Worm (Caenorhabditis elegans) whole organism, young adult: ENCODE results near the gene par-1.

Experiments used
- C17E4.6 ChIP-seq: fragments of 200-800 bp; sonication (Bioruptor generic); IDR thresholded peaks from 2 replicates; pipeline ENCODE4 v1.3.6; 2022; ENCODE audit warnings: missing genetic modification reagents, missing genetic modification characterization, missing compliant biosample characterization
- F10E7.11 ChIP-seq: sonication (generic microtip); optimal IDR thresholded peaks from 2 replicates; lab custom pipeline; 2017; ENCODE audit warnings: mild to moderate bottlenecking, missing genetic modification characterization, moderate library complexity, missing compliant biosample characterization
- F23B12.7 ChIP-seq: sonication (generic microtip); optimal IDR thresholded peaks from 2 replicates; lab custom pipeline; 2017; ENCODE audit warnings: missing genetic modification characterization, mild to moderate bottlenecking, missing compliant biosample characterization, antibody characterized with exemption, moderate library complexity; ENCODE audit not compliant: insufficient read depth
- F33H1.4 ChIP-seq: fragments of 200-800 bp; sonication (Bioruptor generic); IDR thresholded peaks from 2 replicates; pipeline ENCODE4 v1.3.6; 2022; ENCODE audit warnings: missing genetic modification reagents, missing genetic modification characterization, missing compliant biosample characterization
- F39B2.1 ChIP-seq: fragments of 200-800 bp; sonication (Bioruptor generic); IDR thresholded peaks from 2 replicates; pipeline ENCODE4 v1.3.6; 2022; ENCODE audit warnings: missing genetic modification reagents, missing genetic modification characterization, missing compliant biosample characterization
- F57C9.4 ChIP-seq: sonication (generic microtip); optimal IDR thresholded peaks from 2 replicates; lab custom pipeline; 2017; ENCODE audit warnings: mild to moderate bottlenecking, missing genetic modification characterization, missing compliant biosample characterization
- K12H6.12 ChIP-seq: fragments of 200-800 bp; sonication (Bioruptor generic); optimal IDR thresholded peaks from 2 replicates; lab custom pipeline; 2018; ENCODE audit warnings: mild to moderate bottlenecking, missing genetic modification characterization, missing compliant biosample characterization
- Y53F4B.3 ChIP-seq: fragments of 200-800 bp; sonication (Bioruptor generic); IDR thresholded peaks from 2 replicates; pipeline ENCODE4 v1.3.6; 2022; ENCODE audit warnings: missing genetic modification reagents, missing genetic modification characterization, missing compliant biosample characterization
- Y53G8AR.9 ChIP-seq: fragments of 200-800 bp; sonication (Bioruptor generic); conservative IDR thresholded peaks from 2 replicates; pipeline ENCODE4 v1.3.6; 2022; ENCODE audit warnings: missing genetic modification reagents, missing genetic modification characterization, missing compliant biosample characterization
- Y56A3A.18 ChIP-seq: fragments of 200-800 bp; sonication (Bioruptor generic); IDR thresholded peaks from 2 replicates; pipeline ENCODE4 v1.3.6; 2022; ENCODE audit warnings: missing genetic modification reagents, missing genetic modification characterization, missing compliant biosample characterization
- Y67H2A.10 ChIP-seq: fragments of 200-800 bp; sonication (Bioruptor generic); conservative IDR thresholded peaks from 2 replicates; pipeline ENCODE4 v1.3.6; 2022; ENCODE audit warnings: missing genetic modification reagents, missing genetic modification characterization, missing compliant biosample characterization
- Y79H2A.3 ChIP-seq: fragments of 200-800 bp; sonication (Bioruptor generic); conservative IDR thresholded peaks from 2 replicates; pipeline ENCODE4 v1.3.6; 2022; ENCODE audit warnings: missing genetic modification reagents, missing genetic modification characterization, missing compliant biosample characterization
- Y95B8A.8 ChIP-seq: fragments of 200-800 bp; sonication (Bioruptor generic); IDR thresholded peaks from 2 replicates; pipeline ENCODE4 v1.3.6; 2022; ENCODE audit warnings: missing genetic modification reagents, missing genetic modification characterization, missing compliant biosample characterization
- ZK185.1 ChIP-seq: sonication (generic microtip); optimal IDR thresholded peaks from 2 replicates; lab custom pipeline; 2016; ENCODE audit warnings: mild to moderate bottlenecking, missing genetic modification characterization, missing compliant biosample characterization; ENCODE audit not compliant: poor library complexity, severe bottlenecking
- ama-1 ChIP-seq, 3 experiments: fragments of 150-350 bp in 1 of 3; sonication (generic microtip) in 2 of 3; optimal IDR thresholded peaks; 2 replicates each; lab custom pipeline; 2014 to 2018; ENCODE audit warnings: missing biosample characterization in 2 of 3, missing genetic modification characterization in 2 of 3, missing genetic modification reagents in 2 of 3
- aptf-2 ChIP-seq: fragments of 200-800 bp; sonication (Bioruptor generic); conservative IDR thresholded peaks from 2 replicates; pipeline ENCODE4 v1.3.6; 2022; ENCODE audit warnings: missing genetic modification reagents, missing genetic modification characterization, missing compliant biosample characterization
- aptf-3 ChIP-seq: fragments of 200-800 bp; sonication (Bioruptor generic); IDR thresholded peaks from 2 replicates; pipeline ENCODE4 v1.3.6; 2022; ENCODE audit warnings: missing genetic modification characterization, missing compliant biosample characterization
- atf-7 ChIP-seq: sonication (generic microtip); optimal IDR thresholded peaks from 2 replicates; lab custom pipeline; 2017; ENCODE audit warnings: mild to moderate bottlenecking, missing genetic modification characterization, missing compliant biosample characterization
- athp-1 ChIP-seq: sonication (generic microtip); optimal IDR thresholded peaks from 2 replicates; lab custom pipeline; 2017; ENCODE audit warnings: mild to moderate bottlenecking, missing genetic modification characterization, missing compliant biosample characterization
- bed-2 ChIP-seq: fragments of 200-800 bp; sonication (Bioruptor generic); IDR thresholded peaks from 2 replicates; pipeline ENCODE4 v1.3.6; 2022; ENCODE audit warnings: missing genetic modification reagents, missing genetic modification characterization, missing compliant biosample characterization
- ceh-100 ChIP-seq: fragments of 200-800 bp; sonication (Bioruptor generic); IDR thresholded peaks from 2 replicates; pipeline ENCODE4 v1.3.6; 2022; ENCODE audit warnings: missing genetic modification reagents, missing genetic modification characterization, missing compliant biosample characterization
- ets-4 ChIP-seq: fragments of 200-800 bp; sonication (Bioruptor generic); optimal IDR thresholded peaks from 2 replicates; lab custom pipeline; 2018; ENCODE audit warnings: mild to moderate bottlenecking, missing genetic modification characterization, missing compliant biosample characterization
- fkh-3 ChIP-seq: sonication (generic microtip); optimal IDR thresholded peaks from 2 replicates; lab custom pipeline; 2016; ENCODE audit warnings: mild to moderate bottlenecking, missing genetic modification characterization, missing compliant biosample characterization
- hmg-1.2 ChIP-seq: fragments of 200-800 bp; sonication (Bioruptor generic); IDR thresholded peaks from 2 replicates; pipeline ENCODE4 v1.3.6; 2022; ENCODE audit warnings: missing genetic modification reagents, missing genetic modification characterization, missing compliant biosample characterization
- lin-35 ChIP-seq, 3 experiments: fragments of 150-350 bp in 2 of 3; sonication (generic microtip) in 1 of 3; optimal IDR thresholded peaks; 2 replicates each; lab custom pipeline; 2014 to 2018; ENCODE audit warnings: missing biosample characterization in 3 of 3, missing genetic modification characterization in 3 of 3, missing genetic modification reagents in 3 of 3
- lin-40 ChIP-seq: sonication (generic microtip); optimal IDR thresholded peaks from 2 replicates; lab custom pipeline; 2016; ENCODE audit warnings: missing genetic modification characterization, mild to moderate bottlenecking, missing compliant biosample characterization, missing genotype, missing genetic modification reagents
- lir-1 ChIP-seq: fragments of 200-800 bp; sonication (Bioruptor generic); conservative IDR thresholded peaks from 2 replicates; pipeline ENCODE4 v1.3.6; 2022; ENCODE audit warnings: missing genetic modification reagents, missing genetic modification characterization, missing compliant biosample characterization
- lsl-1 ChIP-seq: fragments of 200-800 bp; sonication (Bioruptor generic); optimal IDR thresholded peaks from 2 replicates; lab custom pipeline; 2018; ENCODE audit warnings: mild to moderate bottlenecking, missing genetic modification characterization, moderate library complexity, missing compliant biosample characterization
- madf-10 ChIP-seq: sonication (generic microtip); optimal IDR thresholded peaks from 2 replicates; lab custom pipeline; 2016; ENCODE audit warnings: mild to moderate bottlenecking, missing genetic modification characterization, missing compliant biosample characterization
- madf-3 ChIP-seq: fragments of 200-800 bp; sonication (Bioruptor generic); IDR thresholded peaks from 2 replicates; pipeline ENCODE4 v1.3.6; 2022; ENCODE audit warnings: missing genetic modification reagents, missing genetic modification characterization, missing compliant biosample characterization
- mxl-1 ChIP-seq: sonication (generic microtip); optimal IDR thresholded peaks from 2 replicates; lab custom pipeline; 2016; ENCODE audit warnings: missing genetic modification characterization, missing compliant biosample characterization
- nhr-179 ChIP-seq: sonication (generic microtip); optimal IDR thresholded peaks from 2 replicates; lab custom pipeline; 2016; ENCODE audit warnings: mild to moderate bottlenecking, missing genetic modification characterization, missing compliant biosample characterization
- nhr-90 ChIP-seq: sonication (generic microtip); optimal IDR thresholded peaks from 2 replicates; lab custom pipeline; 2016; ENCODE audit warnings: missing genotype, mild to moderate bottlenecking, missing genetic modification characterization, missing compliant biosample characterization
- rcor-1 ChIP-seq: fragments of 200-800 bp; sonication (Bioruptor generic); IDR thresholded peaks from 2 replicates; pipeline ENCODE4 v1.3.6; 2022; ENCODE audit warnings: missing genetic modification reagents, missing genetic modification characterization, missing compliant biosample characterization
- rec-8 ChIP-seq, 2 experiments: sonication (generic microtip); optimal IDR thresholded peaks; 2 replicates each; lab custom pipeline; 2016; ENCODE audit warnings: mild to moderate bottlenecking in 2 of 2, missing genetic modification characterization in 2 of 2, missing genetic modification reagents in 2 of 2, missing genotype in 2 of 2, missing biosample characterization in 1 of 2, missing compliant biosample characterization in 1 of 2, moderate library complexity in 1 of 2
- sdz-38 ChIP-seq: sonication (generic microtip); optimal IDR thresholded peaks from 2 replicates; lab custom pipeline; 2016; ENCODE audit warnings: missing genotype, missing genetic modification characterization, missing compliant biosample characterization
- snpc-1.1 ChIP-seq: sonication (generic microtip); optimal IDR thresholded peaks from 2 replicates; lab custom pipeline; 2017; ENCODE audit warnings: missing genetic modification characterization, mild to moderate bottlenecking, missing compliant biosample characterization, antibody characterized with exemption, moderate library complexity, missing genotype, missing genetic modification reagents; ENCODE audit not compliant: insufficient read depth
- snpc-1.3 ChIP-seq: sonication (generic microtip); optimal IDR thresholded peaks from 2 replicates; lab custom pipeline; 2017; ENCODE audit warnings: missing genetic modification characterization, mild to moderate bottlenecking, missing compliant biosample characterization, antibody characterized with exemption, moderate library complexity, missing genotype, missing genetic modification reagents; ENCODE audit not compliant: insufficient read depth
- somi-1 ChIP-seq: fragments of 200-800 bp; sonication (Bioruptor generic); optimal IDR thresholded peaks from 2 replicates; lab custom pipeline; 2018; ENCODE audit warnings: mild to moderate bottlenecking, missing genetic modification characterization, missing compliant biosample characterization
- tbx-9 ChIP-seq: sonication (generic microtip); optimal IDR thresholded peaks from 2 replicates; lab custom pipeline; 2016; ENCODE audit warnings: borderline replicate concordance, missing genetic modification characterization, inconsistent platforms, missing compliant biosample characterization
- unc-130 ChIP-seq: sonication (generic microtip); optimal IDR thresholded peaks from 2 replicates; lab custom pipeline; 2016; ENCODE audit warnings: missing genetic modification reagents, missing genetic modification characterization, missing compliant biosample characterization
- unc-62 ChIP-seq: fragments of 150-350 bp; optimal IDR thresholded peaks from 2 replicates; lab custom pipeline; 2014; ENCODE audit warnings: missing biosample characterization, missing genetic modification reagents, missing genetic modification characterization
- ztf-18 ChIP-seq: sonication (generic microtip); optimal IDR thresholded peaks from 2 replicates; lab custom pipeline; 2016; ENCODE audit warnings: missing genotype, mild to moderate bottlenecking, missing genetic modification characterization, missing compliant biosample characterization
- ztf-22 ChIP-seq: fragments of 200-800 bp; sonication (Bioruptor generic); optimal IDR thresholded peaks from 2 replicates; lab custom pipeline; 2018; ENCODE audit warnings: mild to moderate bottlenecking, missing genetic modification characterization, moderate library complexity, missing compliant biosample characterization
- ztf-28 ChIP-seq: fragments of 200-800 bp; sonication (Bioruptor generic); IDR thresholded peaks from 2 replicates; pipeline ENCODE4 v1.3.6; 2022; ENCODE audit warnings: missing genetic modification reagents, missing genetic modification characterization, missing compliant biosample characterization
- ztf-3 ChIP-seq: fragments of 200-800 bp; sonication (Bioruptor generic); optimal IDR thresholded peaks from 2 replicates; lab custom pipeline; 2018; ENCODE audit warnings: mild to moderate bottlenecking, missing genetic modification characterization, missing compliant biosample characterization

Gene par-1

ce11 chrV:14093805-14094204 is 51.4 kb downstream of the par-1 start, which contains the start of gene D1086.8:
D1086.8 (plus strand) TSS chrV:14094105.
- TF ChIP-seq snpc-1.1 = no peak
- no peak for TF ChIP-seq F39B2.1 (GFP tag; lab: Robert Waterston, UW)
- no peak for TF ChIP-seq F57C9.4
- TF ChIP-seq Y67H2A.10 = no peak
- TF ChIP-seq Y56A3A.18 (GFP tag; lab: Robert Waterston, UW) = no peak
- TF ChIP-seq hmg-1.2 (GFP tag; lab: Robert Waterston, UW) = no peak

- TF ChIP-seq ztf-28 (GFP tag; lab: Robert Waterston, UW) (no peak), madf-10 (tag; lab: Kevin White, UChicago) (no peak), unc-130 (GFP tag; lab: Kevin White, UChicago) (peak; percentile 59), ZK185.1 (tag; lab: Kevin White, UChicago) (no peak), F10E7.11 (tag; lab: Kevin White, UChicago) (no peak), unc-62 (GFP tag; lab: Kevin White, UChicago) (no peak), fkh-3 (tag; lab: Kevin White, UChicago) (no peak), aptf-3 (GFP tag; lab: Robert Waterston, UW) (no peak), ztf-3 (no peak), Y53G8AR.9 (0 out of 2 replicates have a peak, but pooled peaks have one; percentile 69), rcor-1 (GFP tag; lab: Robert Waterston, UW) (peak; percentile 62), bed-2 (GFP tag; lab: Robert Waterston, UW) (no peak), ets-4 (GFP tag; lab: Kevin White, UChicago) (no peak), ceh-100 (GFP tag; lab: Robert Waterston, UW) (peak; percentile 67), sdz-38 (tag; lab: Kevin White, UChicago) (no peak), lin-40 (tag; lab: Kevin White, UChicago) (no peak), mxl-1 (peak; percentile 51), Y95B8A.8 (GFP tag; lab: Robert Waterston, UW) (0 out of 2 replicates have a peak, but pooled peaks have one; percentile 32), aptf-2 (GFP tag; lab: Robert Waterston, UW) (no peak), ama-1 (optimal IDR thresholded peaks at IDR 0.05; lab: Kevin White, UChicago) (peak; percentile 73), ama-1 (GFP tag; optimal IDR thresholded peaks at IDR 0.05; lab: Kevin White, UChicago) (no peak), lir-1 (no peak), rec-8 (tag; optimal IDR thresholded peaks at IDR 0.05; lab: Kevin White, UChicago) (peak; percentile 16 to 38), F33H1.4 (GFP tag; lab: Robert Waterston, UW) (peak; percentile 69), somi-1 (GFP tag; lab: Kevin White, UChicago) (no peak), madf-3 (GFP tag; lab: Robert Waterston, UW) (no peak; the same call in 1 of the 2 replicates), Y79H2A.3 (no peak), ztf-18 (tag; lab: Kevin White, UChicago) (peak; percentile 35), nhr-90 (tag; lab: Kevin White, UChicago) (no peak), lin-35 (GFP tag; optimal IDR thresholded peaks at IDR 0.05; lab: Kevin White, UChicago) (no peak), snpc-1.1 (peak; percentile 99), atf-7 (tag; lab: Kevin White, UChicago) (peak; percentile 46), athp-1 (tag; lab: Kevin White, UChicago) (no peak), nhr-179 (tag; lab: Kevin White, UChicago) (no peak), snpc-1.3 (tag; lab: Kevin White, UChicago) (peak; percentile 93), lsl-1 (GFP tag; lab: Kevin White, UChicago) (peak; percentile 73), F23B12.7 (peak; percentile 26), C17E4.6 (GFP tag; lab: Robert Waterston, UW) (peak; percentile 58; the same call in 1 of the 2 replicates), ztf-22 (GFP tag; lab: Kevin White, UChicago) (no peak), tbx-9 (tag; lab: Kevin White, UChicago) (no peak), K12H6.12 (peak; percentile 15), Y53F4B.3 (GFP tag; lab: Robert Waterston, UW) (peak; percentile 21; the same call in 1 of the 2 replicates)
Observed at ce11 chrV:14092403-14092802, 52.8 kb downstream of the par-1 start, which contains the start of gene D1086.3. D1086.3 (plus strand) TSS chrV:14092792.
